Fruit fly (Drosophila melanogaster) whole organism, embryonic: ENCODE measurements around the gene hbt.

Experiments
- Adf1 ChIP-seq: fragments of 200-800 bp; sonication (Bioruptor generic); IDR thresholded peaks from 2 replicates; pipeline ENCODE4 v1.3.6; 2022; ENCODE audit warnings: missing biosample characterization, missing genetic modification characterization
- CG12769 ChIP-seq: fragments of 200-800 bp; sonication (Bioruptor generic); optimal IDR thresholded peaks from 2 replicates; lab custom pipeline; 2019; ENCODE audit warnings: missing biosample characterization, mild to moderate bottlenecking, missing genetic modification characterization, moderate library complexity
- CG4424 ChIP-seq: fragments of 200-800 bp; sonication (Bioruptor generic); optimal IDR thresholded peaks from 3 replicates; lab custom pipeline; 2016; ENCODE audit warnings: missing biosample characterization, missing genetic modification characterization
- CG5245 ChIP-seq: fragments of 200-800 bp; sonication (Bioruptor generic); optimal IDR thresholded peaks from 3 replicates; lab custom pipeline; 2016; ENCODE audit warnings: missing biosample characterization, missing genetic modification characterization
- Doc2 ChIP-seq: fragments of 200-800 bp; sonication (Bioruptor generic); IDR thresholded peaks from 2 replicates; pipeline ENCODE4 v1.3.6; 2022; ENCODE audit warnings: missing biosample characterization, missing genetic modification characterization
- H15 ChIP-seq: fragments of 200-800 bp; sonication (Bioruptor generic); IDR thresholded peaks from 3 replicates; pipeline ENCODE4 v1.3.6; 2022; ENCODE audit warnings: missing biosample characterization, missing genetic modification characterization
- ac ChIP-seq: fragments of 200-800 bp; sonication (Bioruptor generic); optimal IDR thresholded peaks from 3 replicates; lab custom pipeline; 2017; ENCODE audit warnings: missing biosample characterization, mild to moderate bottlenecking, missing genetic modification characterization
- otp ChIP-seq: fragments of 200-800 bp; sonication (Bioruptor generic); IDR thresholded peaks from 3 replicates; pipeline ENCODE4, ENCODE4 v1.3.6; 2022; ENCODE audit warnings: missing biosample characterization, missing genetic modification characterization

- TF ChIP-seq otp (GFP tag; lab: Robert Waterston, UW) (no peak), CG5245 (GFP tag; lab: Kevin White, UChicago) (no peak), ac (GFP tag; lab: Kevin White, UChicago) (no peak), CG12769 (tag; lab: Kevin White, UChicago) (no peak), Doc2 (GFP tag; lab: Robert Waterston, UW) (no peak), H15 (no peak), Adf1 (GFP tag; lab: Robert Waterston, UW) (no peak), CG4424 (GFP tag; lab: Kevin White, UChicago) (no peak)
These were observed 1.1 kb upstream of the hbt start for dm6 chr2L:13331868-13332544.
